Worm (Caenorhabditis elegans) whole organism, L4 larva: Measurements from ENCODE around the gene C16A11.10.

ENCODE experiments used
- F44E2.7 ChIP-seq: fragments of 200-800 bp; sonication (Bioruptor generic); IDR thresholded peaks from 2 replicates; pipeline ENCODE4 v2.1.2; 2022; ENCODE audit warnings: missing genetic modification characterization, missing compliant biosample characterization
- R02D3.7 ChIP-seq: fragments of 150-350 bp; sonication (generic microtip); optimal IDR thresholded peaks from 3 replicates; lab custom pipeline; 2014; ENCODE audit warnings: missing biosample characterization, missing genetic modification characterization
- Y75B8A.6 ChIP-seq: fragments of 200-800 bp; sonication (Bioruptor generic); IDR thresholded peaks from 2 replicates; pipeline ENCODE4 v1.3.6; 2022; ENCODE audit warnings: missing genetic modification reagents, missing genetic modification characterization, missing compliant biosample characterization
- ZK337.2 ChIP-seq: fragments of 200-800 bp; sonication (Bioruptor generic); IDR thresholded peaks from 2 replicates; pipeline ENCODE4 v1.3.6; 2022; ENCODE audit warnings: missing genetic modification reagents, missing genetic modification characterization, missing compliant biosample characterization
- aha-1 ChIP-seq: fragments of 150-350 bp; peaks from one replicate; lab custom pipeline; 2014; ENCODE audit warnings: missing biosample characterization, missing genetic modification characterization
- attf-4 ChIP-seq: sonication (generic microtip); optimal IDR thresholded peaks from 3 replicates; lab custom pipeline; 2017; ENCODE audit warnings: missing biosample characterization, missing genetic modification characterization
- ces-1 ChIP-seq: fragments of 150-350 bp; sonication (generic microtip); optimal IDR thresholded peaks from 4 replicates; lab custom pipeline; 2014; ENCODE audit warnings: missing biosample characterization, missing genetic modification reagents, missing genetic modification characterization
- daf-12 ChIP-seq: fragments of 150-350 bp; optimal IDR thresholded peaks from 2 replicates; lab custom pipeline; 2014; ENCODE audit warnings: missing biosample characterization, missing genetic modification reagents, missing genetic modification characterization
- daf-16 ChIP-seq, 3 experiments: sonication (generic microtip); optimal IDR thresholded peaks; 2 replicates each; lab custom pipeline; 2016 to 2017; ENCODE audit warnings: missing genetic modification characterization in 3 of 3, missing genetic modification reagents in 3 of 3, mild to moderate bottlenecking in 2 of 3, missing compliant biosample characterization in 2 of 3, missing biosample characterization in 1 of 3, moderate library complexity in 1 of 3
- dmd-6 ChIP-seq: fragments of 200-800 bp; sonication (Bioruptor generic); IDR thresholded peaks from 2 replicates; pipeline ENCODE4 v1.3.6; 2022; ENCODE audit warnings: missing genetic modification reagents, missing genetic modification characterization, missing compliant biosample characterization
- dmd-8 ChIP-seq: fragments of 200-800 bp; sonication (Bioruptor generic); IDR thresholded peaks from 2 replicates; pipeline ENCODE4 v1.3.6; 2022; ENCODE audit warnings: missing genetic modification characterization, missing compliant biosample characterization
- egl-43 ChIP-seq: fragments of 200-800 bp; sonication (Bioruptor generic); IDR thresholded peaks from 2 replicates; pipeline ENCODE4 v1.3.6; 2022; ENCODE audit warnings: missing genetic modification reagents, missing genetic modification characterization, missing compliant biosample characterization
- hlh-11 ChIP-seq: fragments of 200-800 bp; sonication (Bioruptor generic); optimal IDR thresholded peaks from 2 replicates; lab custom pipeline; 2018; ENCODE audit warnings: mild to moderate bottlenecking, missing genetic modification characterization, missing compliant biosample characterization
- hmg-1.1 ChIP-seq: fragments of 200-800 bp; sonication (Bioruptor generic); IDR thresholded peaks from 2 replicates; pipeline ENCODE4 v1.3.6; 2022; ENCODE audit warnings: missing genetic modification reagents, missing genetic modification characterization, missing compliant biosample characterization
- lin-1 ChIP-seq: fragments of 200-800 bp; sonication (Bioruptor generic); IDR thresholded peaks from 2 replicates; pipeline ENCODE4 v1.3.6; 2022; ENCODE audit warnings: missing genetic modification reagents, missing genetic modification characterization, missing compliant biosample characterization
- lin-15B ChIP-seq: fragments of 150-350 bp; sonication (generic microtip); optimal IDR thresholded peaks from 3 replicates; lab custom pipeline; 2014; ENCODE audit warnings: missing biosample characterization, missing genetic modification characterization
- lin-39 ChIP-seq: fragments of 150-350 bp; optimal IDR thresholded peaks from 2 replicates; lab custom pipeline; 2014; ENCODE audit warnings: missing biosample characterization, missing genetic modification reagents, missing genetic modification characterization
- nhr-25 ChIP-seq: sonication (generic microtip); optimal IDR thresholded peaks from 2 replicates; lab custom pipeline; 2017; ENCODE audit warnings: missing genetic modification characterization, mild to moderate bottlenecking, missing compliant biosample characterization, antibody characterized with exemption, moderate library complexity, borderline replicate concordance; ENCODE audit not compliant: insufficient read depth
- nhr-42 ChIP-seq: fragments of 200-800 bp; sonication (Bioruptor generic); IDR thresholded peaks from 2 replicates; pipeline ENCODE4 v1.3.6; 2022; ENCODE audit warnings: missing genetic modification characterization, missing compliant biosample characterization
- pqm-1 ChIP-seq: sonication (generic microtip); optimal IDR thresholded peaks from 2 replicates; lab custom pipeline; 2017; ENCODE audit warnings: missing biosample characterization, missing genetic modification characterization
- rbr-2 ChIP-seq: sonication (generic microtip); optimal IDR thresholded peaks from 2 replicates; lab custom pipeline; 2016; ENCODE audit warnings: missing genotype, missing genetic modification characterization, missing compliant biosample characterization
- tag-97 ChIP-seq: fragments of 200-800 bp; sonication (Bioruptor generic); IDR thresholded peaks from 2 replicates; pipeline ENCODE4 v1.3.6; 2022; ENCODE audit warnings: missing genetic modification characterization, missing compliant biosample characterization
- tra-1 ChIP-seq: fragments of 200-800 bp; sonication (Bioruptor generic); IDR thresholded peaks from 2 replicates; pipeline ENCODE4 v1.3.6; 2022; ENCODE audit warnings: missing genetic modification reagents, missing genetic modification characterization, missing compliant biosample characterization
- unc-130 ChIP-seq: sonication (generic microtip); optimal IDR thresholded peaks from 2 replicates; lab custom pipeline; 2016; ENCODE audit warnings: missing genetic modification reagents, missing genetic modification characterization, missing compliant biosample characterization
- unc-62 ChIP-seq, 3 experiments: fragments of 150-350 bp in 1 of 3; sonication (generic microtip); optimal IDR thresholded peaks in 2 of 3; peaks in 1 of 3; 1 replicate in 1 of 3; 2 replicates in 2 of 3; lab custom pipeline; 2014 to 2017; ENCODE audit warnings: missing biosample characterization in 3 of 3, missing genetic modification characterization in 3 of 3, missing genetic modification reagents in 3 of 3, missing genotype in 1 of 3
- vab-7 ChIP-seq: fragments of 200-800 bp; sonication (Bioruptor generic); IDR thresholded peaks from 2 replicates; pipeline ENCODE4 v1.3.6; 2022; ENCODE audit warnings: missing genetic modification reagents, missing genetic modification characterization, missing compliant biosample characterization
- zfp-2 ChIP-seq: sonication (generic microtip); optimal IDR thresholded peaks from 2 replicates; lab custom pipeline; 2016; ENCODE audit warnings: mild to moderate bottlenecking, missing genetic modification characterization, missing compliant biosample characterization
- zfp-3 ChIP-seq: fragments of 200-800 bp; sonication (Bioruptor generic); conservative IDR thresholded peaks from 2 replicates; pipeline ENCODE4 v1.3.6; 2022; ENCODE audit warnings: missing genetic modification reagents, missing genetic modification characterization, missing compliant biosample characterization
- ztf-11 ChIP-seq: fragments of 150-350 bp; optimal IDR thresholded peaks from 2 replicates; lab custom pipeline; 2014; ENCODE audit warnings: missing biosample characterization, missing genetic modification characterization
- ztf-7 ChIP-seq: fragments of 150-350 bp; optimal IDR thresholded peaks from 2 replicates; lab custom pipeline; 2014; ENCODE audit warnings: missing biosample characterization, missing genetic modification characterization

C16A11.10 gene

DNA sequence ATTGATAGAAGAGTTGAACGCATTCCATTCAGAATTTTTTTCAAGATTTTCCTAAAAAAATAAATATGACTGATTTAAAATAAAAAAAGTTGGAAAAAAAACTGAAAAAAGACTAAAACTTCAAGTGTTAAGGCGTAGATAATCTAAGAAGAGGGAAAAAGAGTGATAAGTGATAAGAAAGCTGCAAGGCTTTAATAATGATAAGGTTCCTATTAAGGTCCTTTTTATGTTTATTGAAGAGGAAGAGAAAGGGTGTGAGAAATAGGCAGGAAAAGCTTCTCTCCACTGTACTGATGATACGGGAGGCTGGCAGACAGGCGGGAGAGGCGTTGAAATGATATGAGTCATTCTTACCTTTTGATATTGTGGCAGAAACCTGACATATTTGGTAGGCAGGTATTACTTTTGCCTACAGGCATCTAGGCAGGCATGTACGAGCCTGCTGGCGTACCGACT, 27.4 kb upstream of the C16A11.10 start, which contains the start of gene mth-1:
Gene mth-1 (minus strand): TSS at position 51 of the 456 bp plus-strand sequence.
- no peak for TF ChIP-seq nhr-42 (GFP tag; lab: Robert Waterston, UW)
- TF ChIP-seq dmd-6 (GFP tag; lab: Robert Waterston, UW), result peak; percentile 29; the same call in 1 of the 2 replicates
- TF ChIP-seq daf-16 (GFP tag; optimal IDR thresholded peaks at IDR 0.05; lab: Kevin White, UChicago), result no peak
- peak; percentile 42 for TF ChIP-seq daf-16 (tag; optimal IDR thresholded peaks at IDR 0.05; lab: Kevin White, UChicago)
- peak; percentile 12 for TF ChIP-seq hlh-11 (tag; lab: Kevin White, UChicago)
- no peak for TF ChIP-seq ces-1 (GFP tag; lab: Kevin White, UChicago)
- TF ChIP-seq ztf-11 (tag; lab: Kevin White, UChicago), result no peak
- peak; percentile 68 for TF ChIP-seq pqm-1 (tag; lab: Kevin White, UChicago)
- no peak for TF ChIP-seq lin-39 (tag; lab: Kevin White, UChicago)

ce11 chrII:4209071-4209747, 22.0 kb upstream of the C16A11.10 start, which contains the start of gene F31D5.6:
Gene F31D5.6 (plus strand): TSS chrII:4209697.
- TF ChIP-seq dmd-6 (GFP tag; lab: Robert Waterston, UW), result no peak

DNA sequence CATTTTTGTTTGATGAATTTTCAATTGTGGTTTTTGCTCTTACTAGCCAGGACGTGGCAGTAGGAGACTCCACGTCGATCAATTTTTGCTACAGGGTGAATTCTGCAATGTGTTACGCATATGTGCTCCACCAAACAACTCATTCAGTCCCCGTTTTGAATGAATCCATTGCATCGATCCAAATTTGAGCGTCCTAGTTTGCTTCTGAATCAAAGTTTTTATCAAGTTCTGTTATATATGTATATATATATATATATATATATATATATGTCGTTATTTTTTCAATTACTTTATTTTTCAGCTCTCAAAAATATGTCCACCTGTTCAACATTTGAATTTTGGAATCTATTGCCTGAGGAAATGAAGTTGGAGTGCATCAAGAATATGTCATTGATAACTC, 20.1 kb upstream of the C16A11.10 start, which contains the start of gene F31D5.7:
Gene F31D5.7 (plus strand): TSS at position 301 of the 400 bp plus-strand sequence.
- no peak for TF ChIP-seq vab-7 (GFP tag; lab: Robert Waterston, UW)
- no peak for TF ChIP-seq lin-1 (GFP tag; lab: Robert Waterston, UW)
- TF ChIP-seq nhr-25 (tag; lab: Kevin White, UChicago), result no peak

ce11 chrII:4215318-4215717, 15.9 kb upstream of the C16A11.10 start, which contains the start of gene F31D5.2:
Gene F31D5.2 (plus strand): TSS chrII:4215618.
- TF ChIP-seq hmg-1.1 (GFP tag; lab: Robert Waterston, UW) (no peak), Y75B8A.6 (GFP tag; lab: Robert Waterston, UW) (no peak), aha-1 (tag; lab: Kevin White, UChicago) (no peak), tag-97 (GFP tag; lab: Robert Waterston, UW) (no peak), unc-62 (GFP tag; optimal IDR thresholded peaks at IDR 0.05 in 1 of 2; lab: Kevin White, UChicago) (peak in 1 of 2 experiments; percentile 27), unc-62 (tag; optimal IDR thresholded peaks at IDR 0.05; lab: Kevin White, UChicago) (no peak), egl-43 (GFP tag; lab: Robert Waterston, UW) (no peak), ZK337.2 (GFP tag; lab: Robert Waterston, UW) (no peak)

DNA sequence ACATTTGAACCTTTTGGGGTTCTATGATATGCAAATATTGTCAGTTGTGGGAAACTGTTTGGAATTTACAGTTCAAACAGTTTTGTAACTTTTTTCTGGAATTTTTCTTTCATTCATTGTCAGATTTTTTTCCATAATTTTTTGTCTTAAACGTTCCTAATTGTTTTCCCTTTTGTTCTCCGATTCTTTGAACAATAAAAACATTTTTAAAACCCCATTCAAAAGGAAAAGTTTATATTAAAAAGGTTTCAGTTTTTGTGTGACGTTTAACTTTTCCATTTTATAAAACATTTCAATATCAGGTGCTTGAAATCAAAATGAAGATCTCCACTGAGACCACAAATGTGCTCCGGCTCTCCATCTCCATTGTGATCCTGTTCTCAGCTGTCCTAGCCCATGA, 12.1 kb upstream of the C16A11.10 start, which contains the start of gene F31D5.1:
Gene F31D5.1 (plus strand): TSS at position 301 of the 400 bp plus-strand sequence.
- no peak for TF ChIP-seq attf-4
- no peak for TF ChIP-seq ztf-7 (tag; lab: Kevin White, UChicago)
- TF ChIP-seq rbr-2 (tag; lab: Kevin White, UChicago), result no peak
- no peak for TF ChIP-seq aha-1 (tag; lab: Kevin White, UChicago)
- TF ChIP-seq dmd-8 (GFP tag; lab: Robert Waterston, UW), result no peak
- no peak for TF ChIP-seq F44E2.7 (GFP tag; lab: Robert Waterston, UW)
- no peak for TF ChIP-seq nhr-42 (GFP tag; lab: Robert Waterston, UW)
- no peak for TF ChIP-seq unc-130 (GFP tag; lab: Kevin White, UChicago)
- no peak for TF ChIP-seq zfp-2
- no peak for TF ChIP-seq pqm-1 (tag; lab: Kevin White, UChicago)
- no peak for TF ChIP-seq zfp-3 (GFP tag; lab: Robert Waterston, UW)
- no peak for TF ChIP-seq dmd-6 (GFP tag; lab: Robert Waterston, UW)
- no peak for TF ChIP-seq lin-15B
- TF ChIP-seq tra-1 (GFP tag; lab: Robert Waterston, UW), result no peak
- TF ChIP-seq daf-12 (tag; lab: Kevin White, UChicago), result no peak
- TF ChIP-seq R02D3.7 (tag; lab: Kevin White, UChicago), result no peak
- TF ChIP-seq, all 104 proteins: peak for 0
